Worm (Caenorhabditis elegans): ENCODE results near the gene C13A2.5.

C13A2.5 gene

DNA sequence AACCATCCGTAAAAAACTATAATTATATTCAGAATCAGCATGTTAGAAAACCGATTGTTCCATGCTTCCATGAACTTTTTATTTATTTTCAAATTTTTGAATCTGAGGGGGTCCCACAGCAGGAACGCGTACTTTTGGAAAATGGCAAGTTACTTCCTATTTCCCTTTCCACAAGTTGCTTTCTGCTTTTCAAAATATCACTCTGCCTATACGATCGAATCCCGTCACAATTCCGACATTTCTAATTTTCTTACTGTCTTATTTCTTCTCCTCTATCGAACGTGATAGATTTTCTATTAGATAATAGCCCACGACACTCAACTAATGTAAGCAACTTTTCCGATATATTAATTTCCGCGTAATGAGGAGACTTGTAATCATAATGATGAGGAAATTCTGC is at the start of gene C13A2.5:
Gene C13A2.5 (plus strand): TSS at position 301 of the 400 bp plus-strand sequence.
- no peak for TF ChIP-seq npax-4 (tag; optimal IDR thresholded peaks at IDR 0.05)
- TF ChIP-seq pha-2 (tag; optimal IDR thresholded peaks at IDR 0.05): no peak
- TF ChIP-seq unc-3 (GFP tag; conservative IDR thresholded peaks at IDR 0.05): no peak
- no peak for TF ChIP-seq unc-3 (tag; optimal IDR thresholded peaks at IDR 0.05)
- TF ChIP-seq lim-6 (tag; optimal IDR thresholded peaks at IDR 0.05): no peak
- TF ChIP-seq ceh-34 (tag; optimal IDR thresholded peaks at IDR 0.05): no peak
- TF ChIP-seq sox-2 (GFP tag; IDR thresholded peaks at IDR 0.05): no peak
- TF ChIP-seq tbx-2 (tag; optimal IDR thresholded peaks at IDR 0.05): no peak
- TF ChIP-seq hlh-6 (tag; optimal IDR thresholded peaks at IDR 0.05): no peak
- no peak for TF ChIP-seq ref-2 (tag; optimal IDR thresholded peaks at IDR 0.05)
- no peak for TF ChIP-seq ceh-24 (tag; optimal IDR thresholded peaks at IDR 0.05)

DNA sequence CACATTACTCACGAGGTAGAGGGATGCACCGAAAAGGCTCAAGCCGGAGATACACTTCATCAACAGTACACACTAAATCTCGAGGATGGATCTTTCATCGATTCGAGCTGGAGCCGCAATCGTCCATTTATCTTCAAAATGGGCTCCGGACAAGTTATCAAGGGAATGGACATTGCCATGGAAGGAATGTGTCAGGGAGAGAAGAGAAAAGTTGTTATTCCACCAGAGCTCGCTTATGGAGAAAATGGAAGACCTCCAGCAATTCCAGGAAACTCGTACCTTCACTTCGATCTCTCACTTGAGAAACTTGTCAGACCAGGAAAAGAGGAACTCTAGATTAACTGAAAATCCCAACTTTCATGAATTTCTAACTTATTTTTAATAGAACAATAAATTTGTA is 49.7 kb upstream of the C13A2.5 start:
- TF ChIP-seq hlh-6 (tag; optimal IDR thresholded peaks at IDR 0.05): no peak
- peak; percentile 63 for TF ChIP-seq ama-1 (optimal IDR thresholded peaks at IDR 0.05)

- TF ChIP-seq hlh-8 (tag; optimal IDR thresholded peaks at IDR 0.05): peak; percentile 65
- TF ChIP-seq ceh-31 (tag; optimal IDR thresholded peaks at IDR 0.05): peak; percentile 75
- peak; percentile 86 for TF ChIP-seq unc-3 (GFP tag; conservative IDR thresholded peaks at IDR 0.05)
- TF ChIP-seq unc-3 (tag; optimal IDR thresholded peaks at IDR 0.05): peak; percentile 86
- peak; percentile 95 for TF ChIP-seq ceh-14 (tag; optimal IDR thresholded peaks at IDR 0.05)
- TF ChIP-seq lim-6 (tag; optimal IDR thresholded peaks at IDR 0.05): no peak
- TF ChIP-seq nhr-232 (tag; optimal IDR thresholded peaks at IDR 0.05): peak; percentile 60
- no peak for TF ChIP-seq pha-4 (tag; optimal IDR thresholded peaks at IDR 0.05)
- TF ChIP-seq fkh-10 (GFP tag; optimal IDR thresholded peaks at IDR 0.05): peak; percentile 25
- TF ChIP-seq ceh-22 (tag; optimal IDR thresholded peaks at IDR 0.05): no peak
- peak; percentile 83 for TF ChIP-seq ceh-19 (GFP tag; optimal IDR thresholded peaks at IDR 0.05)
- TF ChIP-seq ceh-24 (tag; optimal IDR thresholded peaks at IDR 0.05): peak; percentile 18
- TF ChIP-seq K09A11.1 (tag; optimal IDR thresholded peaks at IDR 0.05; ENCODE audit: insufficient read depth): peak; percentile 93
- TF ChIP-seq C08G9.2 (tag; optimal IDR thresholded peaks at IDR 0.05): peak; percentile 71
- peak; percentile 79 for TF ChIP-seq gmeb-2 (tag; optimal IDR thresholded peaks at IDR 0.05)
- TF ChIP-seq C38D4.7 (GFP tag; optimal IDR thresholded peaks at IDR 0.05): peak; percentile 79
- peak; percentile 81 for TF ChIP-seq sox-2 (GFP tag; IDR thresholded peaks at IDR 0.05)
- no peak for TF ChIP-seq ama-1 (optimal IDR thresholded peaks at IDR 0.05)
- peak; percentile 82 for TF ChIP-seq K02D7.2 (tag; optimal IDR thresholded peaks at IDR 0.05)
- TF ChIP-seq tbx-2 (tag; optimal IDR thresholded peaks at IDR 0.05): peak; percentile 89
- peak; percentile 16 for TF ChIP-seq ceh-9 (tag; optimal IDR thresholded peaks at IDR 0.05)
- peak; percentile 61 for TF ChIP-seq ceh-2 (tag; optimal IDR thresholded peaks at IDR 0.05)
- peak; percentile 87 for TF ChIP-seq ztf-16 (tag; optimal IDR thresholded peaks at IDR 0.05)
- peak; percentile 84 for TF ChIP-seq ceh-34 (tag; optimal IDR thresholded peaks at IDR 0.05)
- TF ChIP-seq sdc-2 (tag; optimal IDR thresholded peaks at IDR 0.05): peak; percentile 35
- TF ChIP-seq nfya-1 (tag; optimal IDR thresholded peaks at IDR 0.05): peak; percentile 85
- TF ChIP-seq unc-86 (tag; optimal IDR thresholded peaks at IDR 0.05): peak; percentile 80
- TF ChIP-seq pros-1 (tag; optimal IDR thresholded peaks at IDR 0.05): no peak
- no peak for TF ChIP-seq nhr-11 (tag; optimal IDR thresholded peaks at IDR 0.05)
- TF ChIP-seq lin-11 (tag; optimal IDR thresholded peaks at IDR 0.05): peak; percentile 74
- TF ChIP-seq ceh-18 (tag; optimal IDR thresholded peaks at IDR 0.05): no peak
- TF ChIP-seq pat-9 (tag; optimal IDR thresholded peaks at IDR 0.05): peak; percentile 91
- peak; percentile 81 for TF ChIP-seq che-1 (tag; optimal IDR thresholded peaks at IDR 0.05)
- TF ChIP-seq sox-4 (tag; optimal IDR thresholded peaks at IDR 0.05): peak; percentile 86
- peak; percentile 44 for TF ChIP-seq F13H6.1 (tag; optimal IDR thresholded peaks at IDR 0.05)
- TF ChIP-seq syd-9 (tag; optimal IDR thresholded peaks at IDR 0.05): peak; percentile 58
- no peak for TF ChIP-seq unc-55 (GFP tag; optimal IDR thresholded peaks at IDR 0.05)
- peak; percentile 55; the same call in 1 of the 2 replicates for TF ChIP-seq ceh-45 (GFP tag; IDR thresholded peaks at IDR 0.05)
- peak; percentile 4 for TF ChIP-seq unc-42 (tag; optimal IDR thresholded peaks at IDR 0.05)
- peak; percentile 87 for TF ChIP-seq odd-2 (tag; optimal IDR thresholded peaks at IDR 0.05)
- peak; percentile 36 for TF ChIP-seq hlh-6 (tag; optimal IDR thresholded peaks at IDR 0.05)
- peak; percentile 74 for TF ChIP-seq ceh-48 (tag; optimal IDR thresholded peaks at IDR 0.05)
- no peak for TF ChIP-seq pax-1 (tag; optimal IDR thresholded peaks at IDR 0.05)
- TF ChIP-seq pqm-1 (tag; optimal IDR thresholded peaks at IDR 0.05): peak; percentile 58
- no peak for TF ChIP-seq hlh-30 (tag; optimal IDR thresholded peaks at IDR 0.05; ENCODE audit: insufficient read depth)
Measured at ce11 chrV:7230847-7231246, 44.7 kb upstream of the C13A2.5 start, which contains the start of the genes gei-6 and krr-1. gei-6 (minus strand) TSS chrV:7230848. krr-1 (plus strand) TSS chrV:7231190.
